Fruit fly (Drosophila melanogaster) whole organism, embryonic: ENCODE results near the gene tutl.

Experiments used
- Ada2b ChIP-seq: fragments of 200-800 bp; sonication (Bioruptor generic); IDR thresholded peaks from 2 replicates; pipeline ENCODE4 v1.3.6; 2022; ENCODE audit warnings: missing biosample characterization, missing genetic modification characterization
- Atf6 ChIP-seq: fragments of 200-800 bp; sonication (Bioruptor generic); IDR thresholded peaks from 2 replicates; pipeline ENCODE4 v1.3.6; 2022; ENCODE audit warnings: missing biosample characterization, missing genetic modification characterization
- Awh ChIP-seq: fragments of 200-800 bp; sonication (Bioruptor generic); IDR thresholded peaks from 2 replicates; pipeline ENCODE4, ENCODE4 v1.3.6; 2022; ENCODE audit warnings: missing biosample characterization, missing genetic modification characterization
- Bteb2 ChIP-seq: fragments of 200-800 bp; sonication (Bioruptor generic); optimal IDR thresholded peaks from 2 replicates; lab custom pipeline; 2016; ENCODE audit warnings: missing biosample characterization, missing genetic modification characterization
- CG13424 ChIP-seq: fragments of 200-800 bp; sonication (Bioruptor generic); optimal IDR thresholded peaks from 2 replicates; lab custom pipeline; 2019; ENCODE audit warnings: missing biosample characterization, mild to moderate bottlenecking, missing genetic modification characterization, moderate library complexity
- CG15514 ChIP-seq: fragments of 200-800 bp; sonication (Bioruptor generic); optimal IDR thresholded peaks from 3 replicates; lab custom pipeline; 2017; ENCODE audit warnings: missing biosample characterization, missing genetic modification characterization, mild to moderate bottlenecking, moderate library complexity, missing genetic modification reagents
- CG18619 ChIP-seq: fragments of 200-800 bp; sonication (Bioruptor generic); optimal IDR thresholded peaks from 3 replicates; lab custom pipeline; 2017; ENCODE audit warnings: missing biosample characterization, mild to moderate bottlenecking, missing genetic modification characterization
- CG2129 ChIP-seq: fragments of 200-800 bp; sonication (Bioruptor generic); IDR thresholded peaks from 2 replicates; pipeline ENCODE4 v1.3.6; 2022; ENCODE audit warnings: missing biosample characterization, missing genetic modification characterization; ENCODE audit not compliant: partially characterized antibody
- CG2712 ChIP-seq: fragments of 200-800 bp; optimal IDR thresholded peaks from 3 replicates; lab custom pipeline; 2019; ENCODE audit warnings: missing biosample characterization, mild to moderate bottlenecking, missing genetic modification characterization, moderate library complexity
- CG30403 ChIP-seq: fragments of 200-800 bp; sonication (Bioruptor generic); optimal IDR thresholded peaks from 3 replicates; lab custom pipeline; 2016; ENCODE audit warnings: missing biosample characterization, missing genetic modification characterization
- CG32532 ChIP-seq: fragments of 200-800 bp; sonication (Bioruptor generic); IDR thresholded peaks from 2 replicates; pipeline ENCODE4 v1.3.6; 2022; ENCODE audit warnings: missing biosample characterization, missing genetic modification characterization
- CG42726 ChIP-seq: fragments of 200-800 bp; sonication (Bioruptor generic); IDR thresholded peaks from 2 replicates; pipeline ENCODE4 v1.3.6; 2022; ENCODE audit warnings: missing biosample characterization, missing genetic modification characterization; ENCODE audit not compliant: partially characterized antibody
- CG6689 ChIP-seq: fragments of 200-800 bp; sonication (Bioruptor generic); IDR thresholded peaks from 2 replicates; pipeline ENCODE4 v1.3.6; 2022; ENCODE audit warnings: missing biosample characterization, missing genetic modification characterization
- CG8924 ChIP-seq: fragments of 200-800 bp; optimal IDR thresholded peaks from 3 replicates; lab custom pipeline; 2019; ENCODE audit warnings: missing biosample characterization, mild to moderate bottlenecking, missing genetic modification characterization, moderate library complexity
- CG8944 ChIP-seq: fragments of 200-800 bp; sonication (Bioruptor generic); optimal IDR thresholded peaks from 3 replicates; lab custom pipeline; 2016; ENCODE audit warnings: missing biosample characterization, missing genetic modification characterization
- Deaf1 ChIP-seq: fragments of 200-800 bp; optimal IDR thresholded peaks from 3 replicates; lab custom pipeline; 2019; ENCODE audit warnings: missing biosample characterization, mild to moderate bottlenecking, missing genetic modification characterization, moderate library complexity
- Dek ChIP-seq: fragments of 200-800 bp; sonication (Bioruptor generic); optimal IDR thresholded peaks from 3 replicates; lab custom pipeline; 2019; ENCODE audit warnings: missing biosample characterization, mild to moderate bottlenecking, missing genetic modification characterization, moderate library complexity
- Dp ChIP-seq: fragments of 200-800 bp; sonication (Bioruptor generic); optimal IDR thresholded peaks from 2 replicates; lab custom pipeline; 2018; ENCODE audit warnings: missing biosample characterization, mild to moderate bottlenecking, missing genetic modification characterization, moderate library complexity
- HHEX ChIP-seq: fragments of 200-800 bp; sonication (Bioruptor generic); optimal IDR thresholded peaks from 3 replicates; lab custom pipeline; 2017; ENCODE audit warnings: missing biosample characterization, mild to moderate bottlenecking, missing genetic modification characterization, missing genetic modification reagents
- HmgZ ChIP-seq: fragments of 200-800 bp; sonication (Bioruptor generic); optimal IDR thresholded peaks from 2 replicates; lab custom pipeline; 2018; ENCODE audit warnings: missing biosample characterization, mild to moderate bottlenecking, missing genetic modification characterization
- MTF-1 ChIP-seq: fragments of 200-800 bp; sonication (Bioruptor generic); optimal IDR thresholded peaks from 2 replicates; lab custom pipeline; 2018; ENCODE audit warnings: missing biosample characterization, mild to moderate bottlenecking, missing genetic modification characterization, borderline replicate concordance
- Max ChIP-seq: fragments of 200-800 bp; sonication (Bioruptor generic); optimal IDR thresholded peaks from 2 replicates; lab custom pipeline; 2016; ENCODE audit warnings: missing biosample characterization, mild to moderate bottlenecking, missing genetic modification characterization
- Med ChIP-seq: fragments of 200-800 bp; sonication (Bioruptor generic); peaks from one replicate; lab custom pipeline; 2016; ENCODE audit warnings: missing biosample characterization, missing genetic modification characterization, mild to moderate bottlenecking, inconsistent platforms, moderate library complexity
- Nf-YC ChIP-seq: fragments of 200-800 bp; optimal IDR thresholded peaks from 3 replicates; lab custom pipeline; 2019; ENCODE audit warnings: missing biosample characterization, mild to moderate bottlenecking, missing genetic modification characterization, moderate library complexity
- Sin3A ChIP-seq: fragments of >200 bp; optimal IDR thresholded peaks from 2 replicates; lab custom pipeline; 2018
- Ssrp ChIP-seq: fragments of 200-800 bp; sonication (Bioruptor generic); optimal IDR thresholded peaks from 2 replicates; lab custom pipeline; 2018; ENCODE audit warnings: missing biosample characterization, mild to moderate bottlenecking, missing genetic modification characterization, moderate library complexity
- Vsx1 ChIP-seq: fragments of 200-800 bp; sonication (Bioruptor generic); optimal IDR thresholded peaks from 2 replicates; lab custom pipeline; 2017; ENCODE audit warnings: missing biosample characterization, mild to moderate bottlenecking, missing genetic modification characterization, missing genetic modification reagents
- Xbp1 ChIP-seq: fragments of 200-800 bp; sonication (Bioruptor generic); optimal IDR thresholded peaks from 3 replicates; lab custom pipeline; 2016; ENCODE audit warnings: missing biosample characterization, mild to moderate bottlenecking, missing genetic modification characterization
- Xrp1 ChIP-seq: fragments of 200-800 bp; sonication (Bioruptor generic); IDR thresholded peaks from 2 replicates; pipeline ENCODE4 v1.3.6; 2022; ENCODE audit warnings: missing biosample characterization, missing genetic modification characterization
- ac ChIP-seq: fragments of 200-800 bp; sonication (Bioruptor generic); optimal IDR thresholded peaks from 3 replicates; lab custom pipeline; 2017; ENCODE audit warnings: missing biosample characterization, mild to moderate bottlenecking, missing genetic modification characterization
- bcd ChIP-seq: fragments of 200-800 bp; sonication (Bioruptor generic); optimal IDR thresholded peaks from 2 replicates; lab custom pipeline; 2017; ENCODE audit warnings: missing biosample characterization, mild to moderate bottlenecking, missing genetic modification characterization
- br ChIP-seq: fragments of >200 bp; optimal IDR thresholded peaks from 2 replicates; lab custom pipeline; 2017
- bsh ChIP-seq, 2 experiments: fragments of 200-800 bp; sonication (Bioruptor generic); optimal IDR thresholded peaks; 2 replicates each; lab custom pipeline; 2017 to 2018; ENCODE audit warnings: mild to moderate bottlenecking in 2 of 2, missing biosample characterization in 2 of 2, missing genetic modification characterization in 2 of 2, moderate library complexity in 1 of 2
- croc ChIP-seq: fragments of 200-800 bp; sonication (Bioruptor generic); conservative IDR thresholded peaks from 3 replicates; pipeline ENCODE4 v1.3.6; 2022; ENCODE audit warnings: missing biosample characterization, missing genetic modification characterization
- ems ChIP-seq: fragments of 200-800 bp; sonication (Bioruptor generic); optimal IDR thresholded peaks from 3 replicates; lab custom pipeline; 2016; ENCODE audit warnings: missing biosample characterization, missing genetic modification characterization
- gcm2 ChIP-seq: fragments of 200-800 bp; sonication (Bioruptor generic); optimal IDR thresholded peaks from 2 replicates; lab custom pipeline; 2016; ENCODE audit warnings: missing biosample characterization, missing genetic modification characterization
- lbe ChIP-seq: fragments of 200-800 bp; sonication (Bioruptor generic); optimal IDR thresholded peaks from 2 replicates; lab custom pipeline; 2016; ENCODE audit warnings: missing biosample characterization, mild to moderate bottlenecking, missing genetic modification characterization
- lilli ChIP-seq: fragments of 200-800 bp; sonication (Bioruptor generic); optimal IDR thresholded peaks from 3 replicates; lab custom pipeline; 2016; ENCODE audit warnings: missing biosample characterization, missing genetic modification characterization
- lmd ChIP-seq: fragments of 200-800 bp; sonication (Bioruptor generic); IDR thresholded peaks from 2 replicates; pipeline ENCODE4 v1.3.6; 2022; ENCODE audit warnings: missing biosample characterization, missing genetic modification characterization
- nom ChIP-seq: fragments of 200-800 bp; sonication (Bioruptor generic); optimal IDR thresholded peaks from 2 replicates; lab custom pipeline; 2017; ENCODE audit warnings: missing biosample characterization, missing genetic modification characterization, mild to moderate bottlenecking, moderate library complexity, missing genetic modification reagents
- onecut ChIP-seq: fragments of 200-800 bp; sonication (Bioruptor generic); IDR thresholded peaks from 2 replicates; pipeline ENCODE4 v1.3.6; 2022; ENCODE audit warnings: missing biosample characterization, missing genetic modification characterization
- otp ChIP-seq: fragments of 200-800 bp; sonication (Bioruptor generic); IDR thresholded peaks from 3 replicates; pipeline ENCODE4, ENCODE4 v1.3.6; 2022; ENCODE audit warnings: missing biosample characterization, missing genetic modification characterization
- pb ChIP-seq: fragments of 200-800 bp; sonication (Bioruptor generic); optimal IDR thresholded peaks from 3 replicates; lab custom pipeline; 2016; ENCODE audit warnings: missing biosample characterization, missing genetic modification characterization
- psq ChIP-seq: fragments of 200-800 bp; sonication (Bioruptor generic); optimal IDR thresholded peaks from 2 replicates; lab custom pipeline; 2017; ENCODE audit warnings: missing biosample characterization, missing genetic modification characterization
- sens ChIP-seq: fragments of 200-800 bp; sonication (Bioruptor generic); peaks from one replicate; lab custom pipeline; 2016; ENCODE audit warnings: missing biosample characterization, missing genetic modification characterization
- sim ChIP-seq: fragments of 200-800 bp; sonication (Bioruptor generic); IDR thresholded peaks from 2 replicates; pipeline ENCODE4 v1.3.6; 2022; ENCODE audit warnings: missing biosample characterization, missing genetic modification characterization
- unc-4 ChIP-seq: fragments of 200-800 bp; sonication (Bioruptor generic); IDR thresholded peaks from 2 replicates; pipeline ENCODE4 v1.3.6; 2022; ENCODE audit warnings: missing biosample characterization, missing genetic modification characterization; ENCODE audit not compliant: partially characterized antibody
- usp ChIP-seq: fragments of >200 bp; optimal IDR thresholded peaks from 2 replicates; lab custom pipeline; 2017; ENCODE audit warnings: missing biosample characterization, missing genetic modification characterization
- vnd ChIP-seq: fragments of 200-800 bp; sonication (Bioruptor generic); IDR thresholded peaks from 3 replicates; pipeline ENCODE4 v1.3.6; 2022; ENCODE audit warnings: missing biosample characterization, missing genetic modification characterization; ENCODE audit not compliant: partially characterized antibody
- vvl ChIP-seq: fragments of 200-800 bp; sonication (Bioruptor generic); IDR thresholded peaks from 2 replicates; pipeline ENCODE4 v1.3.6; 2022; ENCODE audit warnings: missing biosample characterization, missing genetic modification characterization
- yki ChIP-seq: fragments of >200 bp; optimal IDR thresholded peaks from 3 replicates; lab custom pipeline; 2018
- z ChIP-seq: fragments of 200-800 bp; sonication (Bioruptor generic); IDR thresholded peaks from 3 replicates; pipeline ENCODE4 v1.3.6; 2022; ENCODE audit warnings: missing biosample characterization, missing genetic modification characterization

The tutl gene

dm6 chr2L:4345569-4346131, 62.7 kb downstream of the tutl start (continued):
- TF ChIP-seq vvl (GFP tag; lab: Robert Waterston, UW) (peak; percentile 55), CG2129 (GFP tag; lab: Robert Waterston, UW) (no peak), CG42726 (peak; percentile 63; the same call in 1 of the 2 replicates), Sin3A (lab: Kevin White, UChicago) (no peak), onecut (GFP tag; lab: Robert Waterston, UW) (no peak), HHEX (GFP tag; lab: Kevin White, UChicago) (no peak), yki (lab: Kevin White, UChicago) (no peak), psq (GFP tag; lab: Kevin White, UChicago) (no peak), bcd (no peak), CG32532 (GFP tag; lab: Robert Waterston, UW) (no peak; the same call in 1 of the 2 replicates), croc (GFP tag; lab: Robert Waterston, UW) (no peak), Deaf1 (tag; lab: Kevin White, UChicago) (no peak), HmgZ (peak; percentile 67), CG13424 (tag; lab: Kevin White, UChicago) (no peak), Xrp1 (peak; percentile 31; the same call in 1 of the 2 replicates), lbe (GFP tag; lab: Kevin White, UChicago) (peak; percentile 32), gcm2 (GFP tag; lab: Kevin White, UChicago) (no peak), pb (GFP tag; lab: Kevin White, UChicago) (no peak), usp (GFP tag; lab: Kevin White, UChicago) (no peak), CG30403 (no peak), Max (GFP tag; lab: Kevin White, UChicago) (no peak), sens (no peak), CG8944 (no peak), Awh (GFP tag; lab: Robert Waterston, UW) (no peak), Ada2b (GFP tag; lab: Robert Waterston, UW) (no peak), z (GFP tag; lab: Robert Waterston, UW) (no peak), Med (GFP tag; lab: Kevin White, UChicago) (peak; percentile 81), otp (GFP tag; lab: Robert Waterston, UW) (no peak), nom (GFP tag; lab: Kevin White, UChicago) (no peak), ems (no peak), lmd (GFP tag; lab: Robert Waterston, UW) (no peak), CG6689 (no peak), CG2712 (tag; lab: Kevin White, UChicago) (peak; percentile 25), MTF-1 (GFP tag; lab: Kevin White, UChicago) (no peak), Dp (GFP tag; lab: Kevin White, UChicago) (peak; percentile 91), Ssrp (no peak), Atf6 (GFP tag; lab: Robert Waterston, UW) (no peak), br (lab: Kevin White, UChicago) (no peak), ac (GFP tag; lab: Kevin White, UChicago) (no peak), Vsx1 (GFP tag; lab: Kevin White, UChicago) (no peak), CG18619 (GFP tag; lab: Kevin White, UChicago) (no peak), Xbp1 (GFP tag; lab: Kevin White, UChicago) (no peak), lilli (peak; percentile 32), bsh (GFP tag; optimal IDR thresholded peaks at IDR 0.05; lab: Kevin White, UChicago) (no peak), CG8924 (tag; lab: Kevin White, UChicago) (peak; percentile 8), Nf-YC (tag; lab: Kevin White, UChicago) (peak; percentile 9), unc-4 (GFP tag; lab: Robert Waterston, UW) (0 out of 2 replicates have a peak, but pooled peaks have one; percentile 27), Bteb2 (GFP tag; lab: Kevin White, UChicago) (no peak), Dek (tag; lab: Kevin White, UChicago) (peak; percentile 29), CG15514 (peak; percentile 24), sim (GFP tag; lab: Robert Waterston, UW) (no peak), vnd (GFP tag; lab: Robert Waterston, UW) (no peak)
